Fruit fly (Drosophila melanogaster) whole organism, embryonic: ENCODE results near the gene Dsor1.

Source experiments
- Bteb2 ChIP-seq: fragments of 200-800 bp; sonication (Bioruptor generic); optimal IDR thresholded peaks from 2 replicates; lab custom pipeline; 2016; ENCODE audit warnings: missing biosample characterization, missing genetic modification characterization
- CG10959 ChIP-seq: fragments of 200-800 bp; sonication (Bioruptor generic); IDR thresholded peaks from 2 replicates; pipeline ENCODE4 v1.3.6; 2022; ENCODE audit warnings: missing biosample characterization, missing genetic modification characterization
- CG11560 ChIP-seq: fragments of 200-800 bp; sonication (Bioruptor generic); IDR thresholded peaks from 3 replicates; pipeline ENCODE4 v1.3.6; 2022; ENCODE audit warnings: missing biosample characterization, missing genetic modification characterization
- CG11696 ChIP-seq: fragments of 200-800 bp; sonication (Bioruptor generic); IDR thresholded peaks from 2 replicates; pipeline ENCODE4 v1.3.6; 2022; ENCODE audit warnings: missing biosample characterization, missing genetic modification characterization
- CG11723 ChIP-seq: fragments of 200-800 bp; sonication (Bioruptor generic); optimal IDR thresholded peaks from 2 replicates; lab custom pipeline; 2017; ENCODE audit warnings: missing biosample characterization, mild to moderate bottlenecking, missing genetic modification characterization
- CG14050 ChIP-seq: fragments of 200-800 bp; sonication (Bioruptor generic); IDR thresholded peaks from 3 replicates; pipeline ENCODE4 v1.3.6; 2022; ENCODE audit warnings: missing biosample characterization, missing genetic modification characterization
- CG14710 ChIP-seq: fragments of 200-800 bp; sonication (Bioruptor generic); optimal IDR thresholded peaks from 3 replicates; lab custom pipeline; 2019; ENCODE audit warnings: missing biosample characterization, mild to moderate bottlenecking, missing genetic modification characterization, moderate library complexity
- CG15601 ChIP-seq: fragments of 200-800 bp; sonication (Bioruptor generic); optimal IDR thresholded peaks from 3 replicates; lab custom pipeline; 2019; ENCODE audit warnings: missing biosample characterization, mild to moderate bottlenecking, missing genetic modification characterization, moderate library complexity
- CG17359 ChIP-seq: fragments of 200-800 bp; sonication (Bioruptor generic); optimal IDR thresholded peaks from 3 replicates; lab custom pipeline; 2018; ENCODE audit warnings: missing biosample characterization, mild to moderate bottlenecking, missing genetic modification characterization, moderate library complexity
- CG1832 ChIP-seq: fragments of 200-800 bp; sonication (Bioruptor generic); optimal IDR thresholded peaks from 2 replicates; lab custom pipeline; 2017; ENCODE audit warnings: missing biosample characterization, mild to moderate bottlenecking, missing genetic modification characterization, inconsistent platforms
- CG18619 ChIP-seq: fragments of 200-800 bp; sonication (Bioruptor generic); optimal IDR thresholded peaks from 3 replicates; lab custom pipeline; 2017; ENCODE audit warnings: missing biosample characterization, mild to moderate bottlenecking, missing genetic modification characterization
- CG2199 ChIP-seq: fragments of 200-800 bp; sonication (Bioruptor generic); IDR thresholded peaks from 3 replicates; pipeline ENCODE4 v1.3.6; 2022; ENCODE audit warnings: missing biosample characterization, missing genetic modification characterization
- CG2712 ChIP-seq: fragments of 200-800 bp; optimal IDR thresholded peaks from 3 replicates; lab custom pipeline; 2019; ENCODE audit warnings: missing biosample characterization, mild to moderate bottlenecking, missing genetic modification characterization, moderate library complexity
- CG3407 ChIP-seq: fragments of 200-800 bp; sonication (Bioruptor generic); optimal IDR thresholded peaks from 2 replicates; lab custom pipeline; 2018; ENCODE audit warnings: missing biosample characterization, mild to moderate bottlenecking, missing genetic modification characterization
- CHES-1-like ChIP-seq: fragments of 200-800 bp; sonication (Bioruptor generic); optimal IDR thresholded peaks from 2 replicates; lab custom pipeline; 2016; ENCODE audit warnings: missing biosample characterization, missing genetic modification characterization
- D19A ChIP-seq: fragments of 200-800 bp; optimal IDR thresholded peaks from 3 replicates; lab custom pipeline; 2019; ENCODE audit warnings: missing biosample characterization, mild to moderate bottlenecking, missing genetic modification characterization, moderate library complexity
- GATAe ChIP-seq: fragments of 200-800 bp; sonication (Bioruptor generic); conservative IDR thresholded peaks from 2 replicates; pipeline ENCODE4 v1.3.6; 2022; ENCODE audit warnings: missing biosample characterization, missing genetic modification characterization
- Gug ChIP-seq: fragments of 200-800 bp; sonication (Bioruptor generic); IDR thresholded peaks from 4 replicates; pipeline ENCODE4 v1.3.6; 2022; ENCODE audit warnings: missing biosample characterization, missing genetic modification characterization
- H2.0 ChIP-seq: fragments of 200-800 bp; sonication (Bioruptor generic); IDR thresholded peaks from 2 replicates; pipeline ENCODE4 v1.3.6; 2022; ENCODE audit warnings: missing biosample characterization, missing genetic modification characterization
- HLH3B ChIP-seq: fragments of 200-800 bp; sonication (Bioruptor generic); IDR thresholded peaks from 2 replicates; pipeline ENCODE4 v1.3.6; 2022; ENCODE audit warnings: missing biosample characterization, missing genetic modification characterization
- HLH4C ChIP-seq: fragments of 200-800 bp; sonication (Bioruptor generic); IDR thresholded peaks from 3 replicates; pipeline ENCODE4 v1.3.6; 2022; ENCODE audit warnings: missing biosample characterization, missing genetic modification characterization; ENCODE audit not compliant: partially characterized antibody
- Hmr ChIP-seq: fragments of 200-800 bp; sonication (Bioruptor generic); optimal IDR thresholded peaks from 3 replicates; lab custom pipeline; 2017; ENCODE audit warnings: mild to moderate bottlenecking, missing biosample characterization, missing genetic modification reagents, missing genetic modification characterization
- MBD-R2 ChIP-seq: fragments of 200-800 bp; sonication (Bioruptor generic); IDR thresholded peaks from 2 replicates; pipeline ENCODE4 v1.3.6; 2022; ENCODE audit warnings: missing biosample characterization, missing genetic modification characterization
- MESR4 ChIP-seq: fragments of 200-800 bp; sonication (Bioruptor generic); optimal IDR thresholded peaks from 2 replicates; lab custom pipeline; 2018; ENCODE audit warnings: missing biosample characterization, mild to moderate bottlenecking, missing genetic modification characterization, moderate library complexity
- Mad ChIP-seq: fragments of 200-800 bp; sonication (Bioruptor generic); optimal IDR thresholded peaks from 2 replicates; lab custom pipeline; 2016; ENCODE audit warnings: missing biosample characterization, missing genetic modification characterization
- Neu2 ChIP-seq: fragments of 200-800 bp; sonication (Bioruptor generic); optimal IDR thresholded peaks from 3 replicates; lab custom pipeline; 2016; ENCODE audit warnings: missing biosample characterization, missing genetic modification characterization, borderline replicate concordance
- Nf-YA ChIP-seq: fragments of 200-800 bp; sonication (Bioruptor generic); IDR thresholded peaks from 2 replicates; pipeline ENCODE4 v1.3.6; 2022; ENCODE audit warnings: missing biosample characterization, missing genetic modification characterization
- Oli ChIP-seq: fragments of 200-800 bp; sonication (Bioruptor generic); optimal IDR thresholded peaks from 2 replicates; lab custom pipeline; 2018; ENCODE audit warnings: missing biosample characterization, mild to moderate bottlenecking, missing genetic modification characterization, moderate library complexity
- Opbp ChIP-seq: fragments of 200-800 bp; sonication (Bioruptor generic); IDR thresholded peaks from 3 replicates; pipeline ENCODE4 v1.3.6; 2022; ENCODE audit warnings: missing biosample characterization, missing genetic modification characterization; ENCODE audit not compliant: partially characterized antibody
- bigmax ChIP-seq: fragments of 200-800 bp; sonication (Bioruptor generic); optimal IDR thresholded peaks from 2 replicates; lab custom pipeline; 2018; ENCODE audit warnings: missing biosample characterization, mild to moderate bottlenecking, missing genetic modification characterization
- btn ChIP-seq: fragments of 200-800 bp; sonication (Bioruptor generic); optimal IDR thresholded peaks from 2 replicates; lab custom pipeline; 2016; ENCODE audit warnings: missing biosample characterization, missing genetic modification characterization
- cad ChIP-seq: fragments of >200 bp; optimal IDR thresholded peaks from 2 replicates; lab custom pipeline; 2017; ENCODE audit warnings: missing biosample characterization, missing genetic modification characterization
- chinmo ChIP-seq: fragments of 200-800 bp; sonication (Bioruptor generic); IDR thresholded peaks from 4 replicates; pipeline ENCODE4 v1.3.6; 2022; ENCODE audit warnings: missing biosample characterization, missing genetic modification characterization; ENCODE audit not compliant: partially characterized antibody
- dan ChIP-seq: fragments of 200-800 bp; sonication (Bioruptor generic); IDR thresholded peaks from 2 replicates; pipeline ENCODE4 v1.3.6; 2022; ENCODE audit warnings: missing biosample characterization, missing genetic modification characterization
- dpn ChIP-seq, 2 experiments: fragments of 200-800 bp; sonication (Bioruptor generic); optimal IDR thresholded peaks; 3 replicates each; lab custom pipeline; 2016; ENCODE audit warnings: missing biosample characterization in 2 of 2, missing genetic modification characterization in 2 of 2
- jigr1 ChIP-seq: fragments of 200-800 bp; sonication (Bioruptor generic); IDR thresholded peaks from 3 replicates; pipeline ENCODE4 v1.3.6; 2022; ENCODE audit warnings: missing biosample characterization, missing genetic modification characterization
- jing ChIP-seq: fragments of 200-800 bp; sonication (Bioruptor generic); optimal IDR thresholded peaks from 2 replicates; lab custom pipeline; 2018; ENCODE audit warnings: missing biosample characterization, mild to moderate bottlenecking, missing genetic modification characterization
- kah ChIP-seq: fragments of 200-800 bp; sonication (Bioruptor generic); optimal IDR thresholded peaks from 2 replicates; lab custom pipeline; 2018; ENCODE audit warnings: missing biosample characterization, mild to moderate bottlenecking, missing genetic modification characterization
- knrl ChIP-seq: fragments of 200-800 bp; sonication (Bioruptor generic); IDR thresholded peaks from 3 replicates; pipeline ENCODE4 v1.3.6; 2022; ENCODE audit warnings: missing biosample characterization, missing genetic modification characterization; ENCODE audit not compliant: partially characterized antibody
- maf-S ChIP-seq: fragments of 200-800 bp; sonication (Bioruptor generic); optimal IDR thresholded peaks from 2 replicates; lab custom pipeline; 2016; ENCODE audit warnings: missing biosample characterization, missing genetic modification characterization
- mld ChIP-seq: fragments of 200-800 bp; sonication (Bioruptor generic); IDR thresholded peaks from 3 replicates; pipeline ENCODE4 v1.3.6; 2022; ENCODE audit warnings: missing biosample characterization, missing genetic modification characterization; ENCODE audit not compliant: partially characterized antibody
- row ChIP-seq: fragments of 200-800 bp; sonication (Bioruptor generic); IDR thresholded peaks from 3 replicates; pipeline ENCODE4 v1.3.6; 2022; ENCODE audit warnings: missing biosample characterization, missing genetic modification characterization
- shn ChIP-seq: fragments of 200-800 bp; sonication (Bioruptor generic); optimal IDR thresholded peaks from 3 replicates; lab custom pipeline; 2016; ENCODE audit warnings: missing biosample characterization, missing genetic modification characterization
- so ChIP-seq: fragments of 200-800 bp; sonication (Bioruptor generic); IDR thresholded peaks from 3 replicates; pipeline ENCODE4 v1.3.6; 2022; ENCODE audit warnings: missing biosample characterization, missing genetic modification characterization
- sr ChIP-seq: fragments of 200-800 bp; sonication (Bioruptor generic); IDR thresholded peaks from 3 replicates; pipeline ENCODE4 v1.3.6; 2022; ENCODE audit warnings: missing biosample characterization, missing genetic modification characterization
- tgo ChIP-seq: fragments of 200-800 bp; sonication (Bioruptor generic); IDR thresholded peaks from 3 replicates; pipeline ENCODE4 v1.3.6; 2022; ENCODE audit warnings: missing biosample characterization, missing genetic modification characterization
- trem ChIP-seq: fragments of 200-800 bp; optimal IDR thresholded peaks from 3 replicates; lab custom pipeline; 2019; ENCODE audit warnings: missing biosample characterization, mild to moderate bottlenecking, missing genetic modification characterization, moderate library complexity
- ttk ChIP-seq: fragments of 200-800 bp; sonication (Bioruptor generic); IDR thresholded peaks from 2 replicates; pipeline ENCODE4 v2.1.2; 2022; ENCODE audit warnings: missing biosample characterization, missing genetic modification characterization
- tx ChIP-seq: fragments of 200-800 bp; sonication (Bioruptor generic); optimal IDR thresholded peaks from 2 replicates; lab custom pipeline; 2016; ENCODE audit warnings: missing biosample characterization, missing genetic modification characterization
- wek ChIP-seq: fragments of 200-800 bp; sonication (Bioruptor generic); optimal IDR thresholded peaks from 3 replicates; lab custom pipeline; 2018; ENCODE audit warnings: missing biosample characterization, mild to moderate bottlenecking, missing genetic modification characterization, moderate library complexity
- z ChIP-seq: fragments of 200-800 bp; sonication (Bioruptor generic); IDR thresholded peaks from 3 replicates; pipeline ENCODE4 v1.3.6; 2022; ENCODE audit warnings: missing biosample characterization, missing genetic modification characterization

Dsor1 gene

dm6 chrX:9282783-9283289 is 35.7 kb downstream of the Dsor1 start, which contains the start of gene c11.1 (continued):
- no peak for TF ChIP-seq jing (GFP tag; lab: Kevin White, UChicago)
- TF ChIP-seq so = no peak
- no peak for TF ChIP-seq CG17359 (tag; lab: Kevin White, UChicago)
- TF ChIP-seq cad (GFP tag; lab: Kevin White, UChicago) = no peak
- no peak for TF ChIP-seq bigmax (GFP tag; lab: Kevin White, UChicago)
- no peak for TF ChIP-seq CG10959 (GFP tag; lab: Robert Waterston, UW)
- no peak for TF ChIP-seq CG18619 (GFP tag; lab: Kevin White, UChicago)
- TF ChIP-seq CG2712 (tag; lab: Kevin White, UChicago) = peak; percentile 18
- no peak for TF ChIP-seq CG1832 (GFP tag; lab: Kevin White, UChicago)
- TF ChIP-seq ttk (GFP tag; lab: Robert Waterston, UW) = no peak
- TF ChIP-seq CG11696 = no peak
- no peak for TF ChIP-seq kah (GFP tag; lab: Kevin White, UChicago)
- TF ChIP-seq dpn (GFP tag; optimal IDR thresholded peaks at IDR 0.05; lab: Kevin White, UChicago) = peak in 1 of 2 experiments; percentile 5
- no peak for TF ChIP-seq jigr1 (GFP tag; lab: Robert Waterston, UW)
- TF ChIP-seq wek (GFP tag; lab: Kevin White, UChicago) = no peak
- no peak for TF ChIP-seq mld
- TF ChIP-seq CG3407 (GFP tag; lab: Kevin White, UChicago) = no peak
- peak; percentile 73 for TF ChIP-seq MESR4
- peak; percentile 73; the same call in 2 of the 3 replicates for TF ChIP-seq CG2199 (GFP tag; lab: Robert Waterston, UW)
- no peak for TF ChIP-seq GATAe (GFP tag; lab: Robert Waterston, UW)
- TF ChIP-seq shn (GFP tag; lab: Kevin White, UChicago) = no peak
- TF ChIP-seq btn (GFP tag; lab: Kevin White, UChicago) = no peak
- TF ChIP-seq HLH3B (GFP tag; lab: Robert Waterston, UW) = no peak
- no peak for TF ChIP-seq Bteb2 (GFP tag; lab: Kevin White, UChicago)
- no peak for TF ChIP-seq H2.0 (GFP tag; lab: Robert Waterston, UW)
- TF ChIP-seq Opbp (GFP tag; lab: Robert Waterston, UW) = no peak; the same call in 2 of the 3 replicates
- TF ChIP-seq CG15601 (tag; lab: Kevin White, UChicago) = no peak
- TF ChIP-seq dan (GFP tag; lab: Robert Waterston, UW) = no peak
- TF ChIP-seq chinmo (GFP tag; lab: Robert Waterston, UW) = peak; percentile 72; the same call in 2 of the 4 replicates
- TF ChIP-seq Gug (GFP tag; lab: Robert Waterston, UW) = no peak
- TF ChIP-seq tgo (GFP tag; lab: Robert Waterston, UW) = no peak
- no peak for TF ChIP-seq sr (GFP tag; lab: Robert Waterston, UW)
- no peak for TF ChIP-seq D19A (tag; lab: Kevin White, UChicago)
- TF ChIP-seq CG11560 (tag; lab: Robert Waterston, UW) = peak; percentile 42; the same call in 1 of the 3 replicates
- no peak for TF ChIP-seq tx (GFP tag; lab: Kevin White, UChicago)
- peak; percentile 35; the same call in 2 of the 3 replicates for TF ChIP-seq row (GFP tag; lab: Robert Waterston, UW)
- TF ChIP-seq Mad (GFP tag; lab: Kevin White, UChicago) = no peak
- TF ChIP-seq Hmr (GFP tag; lab: Kevin White, UChicago) = no peak
- no peak for TF ChIP-seq CG14050 (GFP tag; lab: Robert Waterston, UW)
- peak; percentile 38 for TF ChIP-seq CG14710 (tag; lab: Kevin White, UChicago)
- peak; percentile 50 for TF ChIP-seq trem (tag; lab: Kevin White, UChicago)
- peak; percentile 55 for TF ChIP-seq CHES-1-like (GFP tag; lab: Kevin White, UChicago)
- TF ChIP-seq HLH4C (GFP tag; lab: Robert Waterston, UW) = peak; percentile 43; the same call in 1 of the 3 replicates
- TF ChIP-seq maf-S (GFP tag; lab: Kevin White, UChicago) = no peak
- TF ChIP-seq knrl (GFP tag; lab: Robert Waterston, UW) = peak; percentile 53; the same call in 2 of the 3 replicates
- TF ChIP-seq CG11723 (GFP tag; lab: Kevin White, UChicago) = no peak
- TF ChIP-seq Neu2 (GFP tag; lab: Kevin White, UChicago) = no peak
- peak; percentile 66 for TF ChIP-seq MBD-R2 (GFP tag; lab: Robert Waterston, UW)
- TF ChIP-seq z (GFP tag; lab: Robert Waterston, UW) = no peak
- no peak for TF ChIP-seq Nf-YA (GFP tag; lab: Robert Waterston, UW)
- no peak for TF ChIP-seq Oli (tag; lab: Kevin White, UChicago)
